Fruit fly (Drosophila melanogaster) whole organism, prepupa: ENCODE results near the gene flr.
A peak's percentile ranks its signal among the peaks of the same experiment; 100 is the strongest.

Experiments
- CG10631 ChIP-seq: fragments of 200-800 bp; sonication (Bioruptor generic); optimal IDR thresholded peaks from 2 replicates; lab custom pipeline; 2016; ENCODE audit warnings: missing biosample characterization, missing genetic modification characterization
- CG10669 ChIP-seq: fragments of 200-800 bp; sonication (Bioruptor generic); optimal IDR thresholded peaks from 3 replicates; lab custom pipeline; 2018; ENCODE audit warnings: missing biosample characterization, mild to moderate bottlenecking, missing genetic modification characterization, moderate library complexity
- CG15336 ChIP-seq: fragments of 200-800 bp; sonication (Bioruptor generic); IDR thresholded peaks from 2 replicates; pipeline ENCODE4 v1.3.6; 2022; ENCODE audit warnings: missing biosample characterization, missing genetic modification characterization
- CG1621 ChIP-seq: fragments of 200-800 bp; sonication (Bioruptor generic); optimal IDR thresholded peaks from 3 replicates; lab custom pipeline; 2018; ENCODE audit warnings: missing biosample characterization, mild to moderate bottlenecking, missing genetic modification characterization
- CG16779 ChIP-seq: fragments of 200-800 bp; sonication (Bioruptor generic); optimal IDR thresholded peaks from 3 replicates; lab custom pipeline; 2017; ENCODE audit warnings: missing biosample characterization, mild to moderate bottlenecking, missing genetic modification characterization
- CG3032 ChIP-seq: fragments of 200-800 bp; optimal IDR thresholded peaks from 2 replicates; lab custom pipeline; 2019; ENCODE audit warnings: missing biosample characterization, mild to moderate bottlenecking, missing genetic modification characterization, moderate library complexity
- CG34406 ChIP-seq: fragments of 200-800 bp; sonication (Bioruptor generic); optimal IDR thresholded peaks from 3 replicates; lab custom pipeline; 2016; ENCODE audit warnings: missing biosample characterization, missing genetic modification characterization
- CG3919 ChIP-seq: fragments of 200-800 bp; sonication (Bioruptor generic); optimal IDR thresholded peaks from 3 replicates; lab custom pipeline; 2016; ENCODE audit warnings: missing biosample characterization, missing genetic modification characterization
- CG4318 ChIP-seq: fragments of 200-800 bp; sonication (Bioruptor generic); optimal IDR thresholded peaks from 3 replicates; lab custom pipeline; 2017; ENCODE audit warnings: missing biosample characterization, mild to moderate bottlenecking, missing genetic modification characterization
- CG6163 ChIP-seq: fragments of 200-800 bp; sonication (Bioruptor generic); IDR thresholded peaks from 3 replicates; pipeline ENCODE4 v1.3.6; 2022; ENCODE audit warnings: missing biosample characterization, missing genetic modification characterization
- CG6276 ChIP-seq: fragments of 200-800 bp; sonication (Bioruptor generic); optimal IDR thresholded peaks from 2 replicates; lab custom pipeline; 2017; ENCODE audit warnings: missing biosample characterization, mild to moderate bottlenecking, missing genetic modification characterization
- CG6792 ChIP-seq: fragments of 200-800 bp; sonication (Bioruptor generic); optimal IDR thresholded peaks from 3 replicates; lab custom pipeline; 2016; ENCODE audit warnings: missing biosample characterization, missing genetic modification characterization
- CG6808 ChIP-seq: fragments of 200-800 bp; sonication (Bioruptor generic); optimal IDR thresholded peaks from 3 replicates; lab custom pipeline; 2017; ENCODE audit warnings: missing biosample characterization, missing genetic modification characterization, mild to moderate bottlenecking, moderate library complexity, missing genetic modification reagents
- CG7368 ChIP-seq: fragments of 200-800 bp; sonication (Bioruptor generic); optimal IDR thresholded peaks from 3 replicates; lab custom pipeline; 2016; ENCODE audit warnings: missing biosample characterization, missing genetic modification characterization
- CG8119 ChIP-seq: fragments of 200-800 bp; sonication (Bioruptor generic); IDR thresholded peaks from 3 replicates; pipeline ENCODE4 v1.3.6; 2022; ENCODE audit warnings: missing biosample characterization, missing genetic modification characterization
- CG8319 ChIP-seq: fragments of 200-800 bp; sonication (Bioruptor generic); optimal IDR thresholded peaks from 3 replicates; lab custom pipeline; 2016; ENCODE audit warnings: missing biosample characterization, missing genetic modification characterization
- CG8632 ChIP-seq: fragments of 200-800 bp; sonication (Bioruptor generic); optimal IDR thresholded peaks from 3 replicates; lab custom pipeline; 2016; ENCODE audit warnings: missing biosample characterization, missing genetic modification characterization
- CG9139 ChIP-seq: fragments of 200-800 bp; sonication (Bioruptor generic); optimal IDR thresholded peaks from 3 replicates; lab custom pipeline; 2017; ENCODE audit warnings: missing biosample characterization, mild to moderate bottlenecking, missing genetic modification characterization
- Eip93F ChIP-seq: fragments of 200-800 bp; sonication (Bioruptor generic); optimal IDR thresholded peaks from 2 replicates; lab custom pipeline; 2016; ENCODE audit warnings: missing biosample characterization, mild to moderate bottlenecking, missing genetic modification characterization
- Ets21C ChIP-seq: fragments of 200-800 bp; sonication (Bioruptor generic); optimal IDR thresholded peaks from 3 replicates; lab custom pipeline; 2016; ENCODE audit warnings: missing biosample characterization, missing genetic modification characterization
- Gug ChIP-seq: fragments of 200-800 bp; sonication (Bioruptor generic); IDR thresholded peaks from 2 replicates; pipeline ENCODE4 v1.3.6; 2022; ENCODE audit warnings: missing biosample characterization, missing genetic modification characterization
- Hr38 ChIP-seq: sonication (Bioruptor generic); optimal IDR thresholded peaks from 2 replicates; lab custom pipeline; 2016; ENCODE audit warnings: missing biosample characterization, missing genetic modification characterization
- Hr39 ChIP-seq: fragments of 200-800 bp; sonication (Bioruptor generic); optimal IDR thresholded peaks from 2 replicates; lab custom pipeline; 2016; ENCODE audit warnings: missing biosample characterization, missing genetic modification characterization
- Hr4 ChIP-seq: fragments of 200-800 bp; sonication (Bioruptor generic); optimal IDR thresholded peaks from 3 replicates; lab custom pipeline; 2016; ENCODE audit warnings: missing biosample characterization, missing genetic modification characterization
- Lpt ChIP-seq: fragments of 200-800 bp; sonication (Bioruptor generic); optimal IDR thresholded peaks from 3 replicates; lab custom pipeline; 2016; ENCODE audit warnings: missing biosample characterization, missing genetic modification characterization
- Met ChIP-seq: fragments of 200-800 bp; sonication (Bioruptor generic); optimal IDR thresholded peaks from 3 replicates; lab custom pipeline; 2016; ENCODE audit warnings: missing biosample characterization, missing genetic modification characterization
- OdsH ChIP-seq: fragments of 200-800 bp; sonication (Bioruptor generic); optimal IDR thresholded peaks from 3 replicates; lab custom pipeline; 2016; ENCODE audit warnings: missing biosample characterization, missing genetic modification characterization
- Smox ChIP-seq: fragments of 200-800 bp; sonication (Bioruptor generic); optimal IDR thresholded peaks from 3 replicates; lab custom pipeline; 2016; ENCODE audit warnings: missing biosample characterization, missing genetic modification characterization
- Sox102F ChIP-seq: fragments of 200-800 bp; sonication (Bioruptor generic); optimal IDR thresholded peaks from 2 replicates; lab custom pipeline; 2016; ENCODE audit warnings: missing biosample characterization, mild to moderate bottlenecking, missing genetic modification characterization
- Sox14 ChIP-seq: fragments of 200-800 bp; sonication (Bioruptor generic); optimal IDR thresholded peaks from 3 replicates; lab custom pipeline; 2016; ENCODE audit warnings: missing biosample characterization, missing genetic modification characterization
- achi ChIP-seq: fragments of 200-800 bp; sonication (Bioruptor generic); optimal IDR thresholded peaks from 3 replicates; lab custom pipeline; 2016; ENCODE audit warnings: missing biosample characterization, missing genetic modification characterization
- acj6 ChIP-seq: fragments of 200-800 bp; sonication (Bioruptor generic); optimal IDR thresholded peaks from 3 replicates; lab custom pipeline; 2016; ENCODE audit warnings: missing biosample characterization, missing genetic modification characterization
- cyc ChIP-seq: fragments of 200-800 bp; sonication (Bioruptor generic); optimal IDR thresholded peaks from 3 replicates; lab custom pipeline; 2016; ENCODE audit warnings: missing biosample characterization, missing genetic modification characterization
- dac ChIP-seq: fragments of 200-800 bp; sonication (Bioruptor generic); optimal IDR thresholded peaks from 2 replicates; lab custom pipeline; 2017; ENCODE audit warnings: missing biosample characterization, mild to moderate bottlenecking, missing genetic modification characterization
- dsx ChIP-seq: fragments of 200-800 bp; optimal IDR thresholded peaks from 3 replicates; lab custom pipeline; 2019; ENCODE audit warnings: missing biosample characterization, mild to moderate bottlenecking, missing genetic modification characterization, moderate library complexity; ENCODE audit not compliant: poor library complexity, severe bottlenecking
- eg ChIP-seq: fragments of 200-800 bp; sonication (Bioruptor generic); IDR thresholded peaks from 3 replicates; pipeline ENCODE4 v1.3.6; 2022; ENCODE audit warnings: missing biosample characterization, missing genetic modification characterization
- esn ChIP-seq: fragments of 200-800 bp; sonication (Bioruptor generic); optimal IDR thresholded peaks from 2 replicates; lab custom pipeline; 2016; ENCODE audit warnings: missing biosample characterization, mild to moderate bottlenecking, missing genetic modification characterization, moderate library complexity
- fd59A ChIP-seq: fragments of 200-800 bp; sonication (Bioruptor generic); optimal IDR thresholded peaks from 2 replicates; lab custom pipeline; 2017; ENCODE audit warnings: missing biosample characterization, mild to moderate bottlenecking, missing genetic modification characterization, missing genetic modification reagents
- fd85E ChIP-seq: fragments of 200-800 bp; sonication (Bioruptor generic); optimal IDR thresholded peaks from 3 replicates; lab custom pipeline; 2016; ENCODE audit warnings: missing biosample characterization, missing genetic modification characterization
- fkh ChIP-seq: fragments of 200-800 bp; sonication (Bioruptor generic); optimal IDR thresholded peaks from 3 replicates; lab custom pipeline; 2017; ENCODE audit warnings: missing biosample characterization, mild to moderate bottlenecking, missing genetic modification characterization, moderate library complexity
- net ChIP-seq: fragments of 200-800 bp; sonication (Bioruptor generic); optimal IDR thresholded peaks from 3 replicates; lab custom pipeline; 2016; ENCODE audit warnings: missing biosample characterization, missing genetic modification characterization
- pdm3 ChIP-seq: fragments of 200-800 bp; sonication (Bioruptor generic); optimal IDR thresholded peaks from 3 replicates; lab custom pipeline; 2016; ENCODE audit warnings: missing biosample characterization, missing genetic modification characterization
- salr ChIP-seq, 2 experiments: fragments of 200-800 bp; sonication (Bioruptor generic); optimal IDR thresholded peaks; 3 replicates each; lab custom pipeline; 2016 to 2018; ENCODE audit warnings: missing biosample characterization in 2 of 2, missing genetic modification characterization in 2 of 2, mild to moderate bottlenecking in 1 of 2
- spab ChIP-seq: fragments of 200-800 bp; sonication (Bioruptor generic); optimal IDR thresholded peaks from 2 replicates; lab custom pipeline; 2017; ENCODE audit warnings: missing biosample characterization, mild to moderate bottlenecking, missing genetic modification characterization, missing genetic modification reagents
- ss ChIP-seq, 2 experiments: fragments of 200-800 bp; sonication (Bioruptor generic); optimal IDR thresholded peaks; 2 replicates in 1 of 2; 3 replicates in 1 of 2; lab custom pipeline; 2017 to 2018; ENCODE audit warnings: mild to moderate bottlenecking in 2 of 2, missing biosample characterization in 2 of 2, missing genetic modification characterization in 2 of 2, moderate library complexity in 1 of 2
- vri ChIP-seq: fragments of 200-800 bp; sonication (Bioruptor generic); optimal IDR thresholded peaks from 3 replicates; lab custom pipeline; 2016; ENCODE audit warnings: missing biosample characterization, mild to moderate bottlenecking, missing genetic modification characterization

Gene flr

DNA sequence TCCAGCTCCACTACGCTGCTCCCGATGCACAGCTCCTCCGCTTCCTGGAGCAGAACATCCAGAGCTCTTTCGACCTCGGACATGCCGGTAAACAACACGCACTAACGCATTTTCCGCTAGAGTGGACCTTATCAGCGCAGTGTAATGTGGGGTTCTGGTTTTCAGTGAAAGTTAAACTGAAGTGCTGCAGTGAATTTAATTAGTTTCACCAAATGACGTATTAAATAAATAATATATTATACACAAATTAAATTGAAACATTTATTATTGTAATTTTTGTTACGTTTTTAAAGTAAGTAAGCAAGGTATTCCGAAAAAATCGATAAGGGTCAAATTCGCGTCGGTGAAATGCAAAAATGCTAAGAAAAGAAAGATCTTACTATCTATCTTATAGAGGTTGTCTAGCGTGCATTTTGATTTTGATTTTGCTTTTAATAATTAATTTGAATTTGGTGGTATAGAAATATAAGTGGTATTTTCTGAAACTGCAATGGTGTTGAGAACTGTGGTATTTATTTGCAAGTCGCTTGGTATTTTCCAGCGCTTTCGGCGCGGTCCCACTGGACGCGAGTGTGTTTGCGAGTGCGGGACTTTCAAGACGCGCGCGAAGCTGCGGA is 37.6 kb downstream of the flr start, which contains the start of the genes JMJD7 and CG10738 (continued):
- TF ChIP-seq ss (GFP tag; optimal IDR thresholded peaks at IDR 0.05; lab: Kevin White, UChicago): no peak
- peak in 1 of 2 experiments; percentile 34 for TF ChIP-seq salr (GFP tag; optimal IDR thresholded peaks at IDR 0.05; lab: Kevin White, UChicago)
- peak; percentile 10 for TF ChIP-seq fd85E (GFP tag; lab: Kevin White, UChicago)
- no peak for TF ChIP-seq Smox (GFP tag; lab: Kevin White, UChicago)
- peak; percentile 36 for TF ChIP-seq Sox102F (GFP tag; lab: Kevin White, UChicago)
- TF ChIP-seq Gug: no peak
- no peak for TF ChIP-seq vri (GFP tag; lab: Kevin White, UChicago)
- peak; percentile 78 for TF ChIP-seq CG10669
- TF ChIP-seq CG6163: peak; percentile 85
- 0 out of 2 replicates have a peak, but pooled peaks have one; percentile 18 for TF ChIP-seq CG15336 (GFP tag; lab: Robert Waterston, UW)
- peak; percentile 66 for TF ChIP-seq esn
- TF ChIP-seq spab (GFP tag; lab: Kevin White, UChicago): no peak
- peak; percentile 36 for TF ChIP-seq CG6808
- peak; percentile 56 for TF ChIP-seq CG7368 (GFP tag; lab: Kevin White, UChicago)
- no peak for TF ChIP-seq CG34406 (GFP tag; lab: Kevin White, UChicago)
- peak; percentile 41 for TF ChIP-seq Lpt (GFP tag; lab: Kevin White, UChicago)
- no peak for TF ChIP-seq CG8319 (GFP tag; lab: Kevin White, UChicago)
- peak; percentile 44 for TF ChIP-seq CG3032 (tag; lab: Kevin White, UChicago)
- peak; percentile 23 for TF ChIP-seq Sox14 (GFP tag; lab: Kevin White, UChicago)
- TF ChIP-seq CG16779: no peak
- peak; percentile 69 for TF ChIP-seq cyc
- peak; percentile 89 for TF ChIP-seq CG3919
- TF ChIP-seq Hr4 (GFP tag; lab: Kevin White, UChicago): peak; percentile 30
- no peak for TF ChIP-seq Ets21C (GFP tag; lab: Kevin White, UChicago)

DNA sequence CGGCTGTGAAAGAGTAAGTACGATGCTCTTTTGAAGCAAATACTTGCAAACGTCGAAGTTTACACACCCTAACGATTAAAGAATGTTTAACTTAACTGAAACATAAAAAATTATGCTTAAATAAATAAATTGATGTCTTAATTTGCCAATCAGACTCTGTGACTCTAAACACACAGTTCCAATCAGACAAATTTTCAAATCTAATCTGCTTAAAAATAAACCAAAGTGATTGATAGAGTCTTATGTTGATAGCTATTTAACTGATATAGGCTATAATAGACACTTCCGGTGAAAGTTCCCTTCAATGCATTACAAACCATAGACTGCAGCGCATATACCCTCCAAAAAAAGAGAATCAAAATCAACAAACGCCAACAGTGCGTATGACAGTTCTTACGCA is 38.9 kb downstream of the flr start:
- TF ChIP-seq CG9139 (GFP tag; lab: Kevin White, UChicago): no peak
- no peak for TF ChIP-seq spab (GFP tag; lab: Kevin White, UChicago)
- no peak for TF ChIP-seq Eip93F (GFP tag; lab: Kevin White, UChicago)
- no peak for TF ChIP-seq Hr38
- peak; percentile 60 for TF ChIP-seq CG6276 (GFP tag; lab: Kevin White, UChicago)
- TF ChIP-seq pdm3 (GFP tag; lab: Kevin White, UChicago): peak; percentile 38
- no peak for TF ChIP-seq esn
- peak; percentile 1 for TF ChIP-seq Sox14 (GFP tag; lab: Kevin White, UChicago)
- no peak for TF ChIP-seq CG8319 (GFP tag; lab: Kevin White, UChicago)
- no peak for TF ChIP-seq Ets21C (GFP tag; lab: Kevin White, UChicago)
- TF ChIP-seq ss (GFP tag; optimal IDR thresholded peaks at IDR 0.05; lab: Kevin White, UChicago): no peak
- TF ChIP-seq CG15336 (GFP tag; lab: Robert Waterston, UW): peak; percentile 77
- peak; percentile 21 for TF ChIP-seq acj6 (GFP tag; lab: Kevin White, UChicago)
- TF ChIP-seq CG10631 (GFP tag; lab: Kevin White, UChicago): no peak
- TF ChIP-seq fd59A (GFP tag; lab: Kevin White, UChicago): no peak
- peak; percentile 44 for TF ChIP-seq Hr39
- TF ChIP-seq Gug: 0 out of 2 replicates have a peak, but pooled peaks have one; percentile 19
- TF ChIP-seq net: peak; percentile 38
- TF ChIP-seq dac (GFP tag; lab: Kevin White, UChicago): peak; percentile 23
- TF ChIP-seq Met: no peak
- peak; percentile 15 for TF ChIP-seq CG4318 (GFP tag; lab: Kevin White, UChicago)
- no peak for TF ChIP-seq CG1621
- TF ChIP-seq achi: peak; percentile 28
- TF ChIP-seq CG3919: peak; percentile 25
- no peak for TF ChIP-seq dsx (GFP tag; lab: Kevin White, UChicago)
- TF ChIP-seq fkh (GFP tag; lab: Kevin White, UChicago): peak; percentile 18
- TF ChIP-seq CG6792 (GFP tag; lab: Kevin White, UChicago): no peak
- no peak for TF ChIP-seq CG10669
- TF ChIP-seq CG6808: peak; percentile 9
- peak; percentile 46 for TF ChIP-seq OdsH
- peak; percentile 72 for TF ChIP-seq Hr4 (GFP tag; lab: Kevin White, UChicago)
- 0 out of 3 replicates have a peak, but pooled peaks have one; percentile 13 for TF ChIP-seq CG6163
- TF ChIP-seq CG8632 (GFP tag; lab: Kevin White, UChicago): peak; percentile 5
- peak; percentile 24; the same call in 2 of the 3 replicates for TF ChIP-seq eg (GFP tag; lab: Robert Waterston, UW)
- TF ChIP-seq CG16779: no peak
- peak; percentile 21 for TF ChIP-seq Smox (GFP tag; lab: Kevin White, UChicago)
- TF ChIP-seq CG8119 (GFP tag; lab: Robert Waterston, UW): peak; percentile 59; the same call in 2 of the 3 replicates
